Worm (Caenorhabditis elegans) whole organism, young adult: Measurements from ENCODE around the gene apt-9.

ENCODE experiments used
- B0261.1 ChIP-seq: sonication (generic microtip); optimal IDR thresholded peaks from 2 replicates; lab custom pipeline; 2016; ENCODE audit warnings: mild to moderate bottlenecking, missing genetic modification characterization, moderate library complexity, missing compliant biosample characterization
- B0336.3 ChIP-seq: fragments of 200-800 bp; sonication (Bioruptor generic); IDR thresholded peaks from 2 replicates; pipeline ENCODE4 v1.3.6; 2022; ENCODE audit warnings: missing genetic modification characterization, missing compliant biosample characterization
- F10E7.11 ChIP-seq: sonication (generic microtip); optimal IDR thresholded peaks from 2 replicates; lab custom pipeline; 2017; ENCODE audit warnings: mild to moderate bottlenecking, missing genetic modification characterization, moderate library complexity, missing compliant biosample characterization
- F37B4.10 ChIP-seq: fragments of 200-800 bp; sonication (Bioruptor generic); IDR thresholded peaks from 2 replicates; pipeline ENCODE4 v1.3.6; 2022; ENCODE audit warnings: missing genetic modification characterization, missing compliant biosample characterization
- F49E8.2 ChIP-seq: sonication (generic microtip); optimal IDR thresholded peaks from 3 replicates; lab custom pipeline; 2017; ENCODE audit warnings: missing genetic modification characterization, mild to moderate bottlenecking, missing compliant biosample characterization, antibody characterized with exemption, moderate library complexity; ENCODE audit not compliant: insufficient read depth
- F57A8.1 ChIP-seq: fragments of 200-800 bp; sonication (Bioruptor generic); optimal IDR thresholded peaks from 2 replicates; lab custom pipeline; 2018; ENCODE audit warnings: mild to moderate bottlenecking, missing genetic modification characterization, moderate library complexity, missing compliant biosample characterization
- K12H6.12 ChIP-seq: fragments of 200-800 bp; sonication (Bioruptor generic); optimal IDR thresholded peaks from 2 replicates; lab custom pipeline; 2018; ENCODE audit warnings: mild to moderate bottlenecking, missing genetic modification characterization, missing compliant biosample characterization
- Y53G8AR.9 ChIP-seq: fragments of 200-800 bp; sonication (Bioruptor generic); conservative IDR thresholded peaks from 2 replicates; pipeline ENCODE4 v1.3.6; 2022; ENCODE audit warnings: missing genetic modification reagents, missing genetic modification characterization, missing compliant biosample characterization
- Y79H2A.3 ChIP-seq: fragments of 200-800 bp; sonication (Bioruptor generic); conservative IDR thresholded peaks from 2 replicates; pipeline ENCODE4 v1.3.6; 2022; ENCODE audit warnings: missing genetic modification reagents, missing genetic modification characterization, missing compliant biosample characterization
- Y95B8A.8 ChIP-seq: fragments of 200-800 bp; sonication (Bioruptor generic); IDR thresholded peaks from 2 replicates; pipeline ENCODE4 v1.3.6; 2022; ENCODE audit warnings: missing genetic modification reagents, missing genetic modification characterization, missing compliant biosample characterization
- ama-1 ChIP-seq, 3 experiments: fragments of 150-350 bp in 1 of 3; sonication (generic microtip) in 2 of 3; optimal IDR thresholded peaks; 2 replicates each; lab custom pipeline; 2014 to 2018; ENCODE audit warnings: missing biosample characterization in 2 of 3, missing genetic modification characterization in 2 of 3, missing genetic modification reagents in 2 of 3
- aptf-2 ChIP-seq: fragments of 200-800 bp; sonication (Bioruptor generic); conservative IDR thresholded peaks from 2 replicates; pipeline ENCODE4 v1.3.6; 2022; ENCODE audit warnings: missing genetic modification reagents, missing genetic modification characterization, missing compliant biosample characterization
- bed-1 ChIP-seq: fragments of 200-800 bp; sonication (Bioruptor generic); IDR thresholded peaks from 2 replicates; pipeline ENCODE4 v1.3.6; 2022; ENCODE audit warnings: missing genetic modification reagents, missing genetic modification characterization, missing compliant biosample characterization
- bed-2 ChIP-seq: fragments of 200-800 bp; sonication (Bioruptor generic); IDR thresholded peaks from 2 replicates; pipeline ENCODE4 v1.3.6; 2022; ENCODE audit warnings: missing genetic modification reagents, missing genetic modification characterization, missing compliant biosample characterization
- cebp-1 ChIP-seq, 2 experiments: fragments of 200-800 bp in 1 of 2; sonication (Bioruptor generic) in 1 of 2; sonication (generic microtip) in 1 of 2; IDR thresholded peaks in 1 of 2; optimal IDR thresholded peaks in 1 of 2; 2 replicates each; pipeline versions ENCODE4 v1.3.6 to Lab custom; 2017 to 2022; ENCODE audit warnings: missing compliant biosample characterization in 2 of 2, missing genetic modification characterization in 2 of 2, mild to moderate bottlenecking in 1 of 2, missing genetic modification reagents in 1 of 2, moderate library complexity in 1 of 2
- ceh-100 ChIP-seq: fragments of 200-800 bp; sonication (Bioruptor generic); IDR thresholded peaks from 2 replicates; pipeline ENCODE4 v1.3.6; 2022; ENCODE audit warnings: missing genetic modification reagents, missing genetic modification characterization, missing compliant biosample characterization
- ceh-91 ChIP-seq: fragments of 200-800 bp; sonication (Bioruptor generic); IDR thresholded peaks from 2 replicates; pipeline ENCODE4 v1.3.6; 2022; ENCODE audit warnings: missing genetic modification reagents, missing genetic modification characterization, missing compliant biosample characterization
- ekl-4 ChIP-seq: fragments of 200-800 bp; sonication (Bioruptor generic); IDR thresholded peaks from 2 replicates; pipeline ENCODE4 v1.3.6; 2022; ENCODE audit warnings: missing genetic modification reagents, missing genetic modification characterization, missing compliant biosample characterization
- him-1 ChIP-seq: sonication (generic microtip); optimal IDR thresholded peaks from 2 replicates; lab custom pipeline; 2016; ENCODE audit warnings: missing genotype, missing genetic modification reagents, missing genetic modification characterization, missing compliant biosample characterization
- hmg-1.2 ChIP-seq: fragments of 200-800 bp; sonication (Bioruptor generic); IDR thresholded peaks from 2 replicates; pipeline ENCODE4 v1.3.6; 2022; ENCODE audit warnings: missing genetic modification reagents, missing genetic modification characterization, missing compliant biosample characterization
- let-526 ChIP-seq: fragments of 200-800 bp; sonication (Bioruptor generic); IDR thresholded peaks from 2 replicates; pipeline ENCODE4 v1.3.6; 2022; ENCODE audit warnings: missing genetic modification reagents, missing genetic modification characterization, missing compliant biosample characterization
- let-607 ChIP-seq, 2 experiments: fragments of 200-800 bp in 1 of 2; sonication (Bioruptor generic) in 1 of 2; sonication (generic microtip) in 1 of 2; optimal IDR thresholded peaks; 2 replicates each; lab custom pipeline; 2016 to 2018; ENCODE audit warnings: mild to moderate bottlenecking in 2 of 2, missing compliant biosample characterization in 2 of 2, missing genetic modification characterization in 2 of 2, moderate library complexity in 2 of 2, missing genotype in 1 of 2
- lin-26 ChIP-seq: fragments of 200-800 bp; sonication (Bioruptor generic); IDR thresholded peaks from 2 replicates; pipeline ENCODE4 v1.3.6; 2022; ENCODE audit warnings: missing genetic modification reagents, missing genetic modification characterization, missing compliant biosample characterization
- lin-40 ChIP-seq: sonication (generic microtip); optimal IDR thresholded peaks from 2 replicates; lab custom pipeline; 2016; ENCODE audit warnings: missing genetic modification characterization, mild to moderate bottlenecking, missing compliant biosample characterization, missing genotype, missing genetic modification reagents
- mcd-1 ChIP-seq: fragments of 200-800 bp; sonication (Bioruptor generic); IDR thresholded peaks from 2 replicates; pipeline ENCODE4 v1.3.6; 2022; ENCODE audit warnings: missing genetic modification reagents, missing genetic modification characterization, missing compliant biosample characterization
- mel-28 ChIP-seq: sonication (generic microtip); optimal IDR thresholded peaks from 2 replicates; lab custom pipeline; 2016; ENCODE audit warnings: borderline replicate concordance, mild to moderate bottlenecking, missing genetic modification characterization, missing compliant biosample characterization
- mxl-1 ChIP-seq: sonication (generic microtip); optimal IDR thresholded peaks from 2 replicates; lab custom pipeline; 2016; ENCODE audit warnings: missing genetic modification characterization, missing compliant biosample characterization
- nhr-27 ChIP-seq: fragments of 200-800 bp; sonication (Bioruptor generic); optimal IDR thresholded peaks from 2 replicates; lab custom pipeline; 2018; ENCODE audit warnings: mild to moderate bottlenecking, missing genetic modification characterization, moderate library complexity, missing compliant biosample characterization
- nhr-80 ChIP-seq: sonication (generic microtip); optimal IDR thresholded peaks from 2 replicates; lab custom pipeline; 2016; ENCODE audit warnings: missing genetic modification characterization, missing compliant biosample characterization
- nhr-90 ChIP-seq: sonication (generic microtip); optimal IDR thresholded peaks from 2 replicates; lab custom pipeline; 2016; ENCODE audit warnings: missing genotype, mild to moderate bottlenecking, missing genetic modification characterization, missing compliant biosample characterization
- rcor-1 ChIP-seq: fragments of 200-800 bp; sonication (Bioruptor generic); IDR thresholded peaks from 2 replicates; pipeline ENCODE4 v1.3.6; 2022; ENCODE audit warnings: missing genetic modification reagents, missing genetic modification characterization, missing compliant biosample characterization
- snpc-4 ChIP-seq, 5 experiments: fragments of 150-350 bp in 1 of 5; sonication (generic microtip) in 4 of 5; optimal IDR thresholded peaks; 2 replicates each; lab custom pipeline; 2014 to 2018; ENCODE audit warnings: missing genetic modification characterization in 5 of 5, missing biosample characterization in 3 of 5, antibody characterized with exemption in 2 of 5, mild to moderate bottlenecking in 2 of 5, missing compliant biosample characterization in 2 of 5, missing genotype in 2 of 5, moderate library complexity in 2 of 5, missing genetic modification reagents in 1 of 5
- tbp1 ChIP-seq: fragments of 200-800 bp; sonication (Bioruptor generic); optimal IDR thresholded peaks from 2 replicates; lab custom pipeline; 2018; ENCODE audit warnings: mild to moderate bottlenecking, missing genetic modification characterization, missing compliant biosample characterization
- unc-62 ChIP-seq: fragments of 150-350 bp; optimal IDR thresholded peaks from 2 replicates; lab custom pipeline; 2014; ENCODE audit warnings: missing biosample characterization, missing genetic modification reagents, missing genetic modification characterization
- zim-3 ChIP-seq: sonication (generic microtip); optimal IDR thresholded peaks from 2 replicates; lab custom pipeline; 2017; ENCODE audit warnings: mild to moderate bottlenecking, missing genetic modification characterization, moderate library complexity, missing compliant biosample characterization
- ztf-3 ChIP-seq: fragments of 200-800 bp; sonication (Bioruptor generic); optimal IDR thresholded peaks from 2 replicates; lab custom pipeline; 2018; ENCODE audit warnings: mild to moderate bottlenecking, missing genetic modification characterization, missing compliant biosample characterization
- ztf-6 ChIP-seq: fragments of 200-800 bp; sonication (Bioruptor generic); IDR thresholded peaks from 2 replicates; pipeline ENCODE4 v1.3.6; 2022; ENCODE audit warnings: missing genetic modification reagents, missing genetic modification characterization, missing compliant biosample characterization

The apt-9 gene

DNA sequence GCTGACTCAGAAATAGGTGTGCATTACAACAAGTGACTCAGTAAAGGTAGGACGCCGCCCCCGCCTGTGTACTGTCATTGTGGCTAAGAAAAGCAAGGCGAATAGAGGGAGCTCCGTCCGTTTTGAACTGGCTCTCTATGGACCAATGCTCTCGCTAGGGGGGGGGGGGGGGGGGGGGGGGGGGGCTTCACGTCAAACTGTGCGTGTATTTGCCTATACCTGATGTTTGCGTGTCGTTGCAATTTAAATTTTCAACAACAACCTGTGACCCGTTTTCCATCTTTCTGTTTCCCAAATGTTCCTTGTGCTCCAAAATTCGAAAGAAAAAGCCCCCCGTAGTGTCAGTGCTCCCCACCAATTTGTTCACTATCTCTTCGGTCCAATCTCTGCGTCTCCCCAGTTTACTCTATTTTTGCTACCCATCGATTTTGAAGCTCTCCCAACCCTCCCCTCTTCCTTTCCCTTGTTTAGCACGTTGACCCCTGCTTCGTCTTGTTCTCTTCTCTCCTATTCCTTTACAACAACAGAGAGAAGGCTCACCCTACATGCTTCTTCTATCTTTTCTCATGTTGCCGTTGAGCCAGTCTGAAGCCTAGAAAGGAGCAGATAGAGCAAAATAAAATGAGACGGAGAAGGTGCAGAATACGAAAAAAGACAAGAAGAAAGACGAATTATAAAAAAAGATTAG lies 33.8 kb upstream of the apt-9 start (continued):
- TF ChIP-seq K12H6.12 (tag; lab: Kevin White, UChicago) (peak; percentile 7), aptf-2 (no peak), nhr-80 (tag; lab: Kevin White, UChicago) (peak; percentile 23), let-526 (GFP tag; lab: Robert Waterston, UW) (no peak), bed-1 (GFP tag; lab: Robert Waterston, UW) (no peak), Y53G8AR.9 (no peak), Y79H2A.3 (GFP tag; lab: Robert Waterston, UW) (no peak), hmg-1.2 (GFP tag; lab: Robert Waterston, UW) (no peak), ztf-3 (GFP tag; lab: Kevin White, UChicago) (no peak)

DNA sequence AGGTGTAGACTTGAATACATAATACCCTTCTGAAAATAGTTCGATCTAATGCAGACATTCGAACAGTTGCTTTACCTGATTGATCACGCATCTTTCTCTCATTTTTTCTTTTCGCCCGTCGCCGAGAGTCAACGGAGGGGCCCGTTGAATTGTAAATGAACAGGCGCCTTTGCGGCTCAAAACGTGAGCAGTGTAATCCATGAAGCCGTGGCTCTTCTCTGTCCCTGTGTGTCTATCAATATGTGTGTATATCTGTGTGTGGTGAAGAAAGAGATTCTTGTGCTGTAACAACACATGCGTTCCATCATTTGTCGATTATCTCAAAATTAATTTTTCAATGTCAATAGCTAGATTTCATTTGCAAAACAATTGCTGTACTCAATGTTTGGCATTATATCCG lies 32.8 kb upstream of the apt-9 start:
- TF ChIP-seq F10E7.11 (tag; lab: Kevin White, UChicago) (no peak), F57A8.1 (GFP tag; lab: Kevin White, UChicago) (no peak)

DNA sequence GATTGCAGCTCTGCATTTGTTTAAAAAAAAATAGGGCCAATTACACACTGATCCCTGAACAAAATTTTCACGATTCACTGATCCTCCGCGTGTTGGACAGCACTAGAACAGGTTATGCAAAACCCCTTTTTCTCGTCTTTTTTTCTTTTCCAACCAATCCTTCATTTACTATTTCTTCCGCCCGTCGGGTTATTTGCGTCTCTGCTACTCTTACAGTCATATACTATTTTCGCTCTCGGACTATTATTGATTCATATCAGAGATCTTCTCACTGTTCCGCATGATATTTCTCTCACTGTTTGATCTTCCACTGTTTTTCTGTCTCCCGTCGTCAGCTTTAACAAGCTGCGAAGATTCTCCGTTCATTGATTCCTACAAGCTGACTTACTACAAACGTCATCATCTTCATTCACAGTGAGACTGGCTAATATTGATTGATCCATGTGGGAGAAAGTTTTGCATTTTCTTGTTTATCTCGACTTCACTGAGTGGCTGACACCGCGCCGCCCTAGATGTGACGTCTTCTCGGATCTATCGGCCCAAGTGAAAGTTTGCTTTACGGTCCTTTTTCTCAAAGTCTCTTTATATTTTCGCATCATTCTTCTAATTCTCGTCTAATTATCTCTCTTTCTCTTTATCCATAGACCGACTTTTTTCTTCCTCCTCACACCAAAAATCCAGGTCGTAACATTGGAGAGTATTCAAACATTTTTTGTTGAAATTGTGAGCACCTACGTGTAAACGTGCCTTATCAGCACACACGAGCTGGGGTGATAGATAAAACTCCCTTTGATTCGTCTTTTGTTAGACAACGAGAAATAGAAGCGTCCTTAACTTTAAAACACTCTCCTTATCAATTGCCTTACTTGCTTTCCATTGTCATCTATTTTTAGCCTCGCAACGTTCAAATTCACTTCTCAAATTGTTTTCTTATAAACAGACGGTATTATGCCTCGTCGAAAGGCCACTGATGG lies 31.9 kb upstream of the apt-9 start:
- TF ChIP-seq hmg-1.2 (GFP tag; lab: Robert Waterston, UW): peak; percentile 20; the same call in 1 of the 2 replicates
- TF ChIP-seq nhr-80 (tag; lab: Kevin White, UChicago): peak; percentile 53
- TF ChIP-seq cebp-1 (GFP tag; IDR thresholded peaks at IDR 0.05; lab: Robert Waterston, UW): no peak
- no peak for TF ChIP-seq cebp-1 (tag; optimal IDR thresholded peaks at IDR 0.05; lab: Kevin White, UChicago)

DNA sequence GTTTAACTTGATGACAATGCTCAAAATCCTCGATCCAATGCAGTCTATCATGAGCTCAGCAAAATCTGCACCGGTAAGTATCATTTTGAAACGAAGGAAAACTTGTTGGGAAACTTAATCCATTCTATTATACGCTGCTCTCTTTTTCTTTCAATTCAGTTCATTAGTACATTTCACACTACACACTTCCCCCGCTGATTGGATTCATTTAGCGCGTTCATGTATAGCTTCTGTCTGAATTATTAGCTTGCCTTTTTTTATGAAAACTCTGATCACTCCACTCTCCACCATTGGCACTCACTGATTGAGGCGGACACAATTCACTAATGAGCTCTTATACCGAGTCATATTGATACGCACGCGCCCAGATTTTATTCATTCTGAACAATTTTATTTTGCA lies 30.1 kb upstream of the apt-9 start:
- TF ChIP-seq F37B4.10 (GFP tag; lab: Robert Waterston, UW) (no peak), ceh-91 (GFP tag; lab: Robert Waterston, UW) (no peak), unc-62 (GFP tag; lab: Kevin White, UChicago) (no peak), ztf-6 (GFP tag; lab: Robert Waterston, UW) (no peak), let-607 (tag; optimal IDR thresholded peaks at IDR 0.05; lab: Kevin White, UChicago) (no peak), ekl-4 (GFP tag; lab: Robert Waterston, UW) (no peak), Y95B8A.8 (no peak), lin-40 (tag; lab: Kevin White, UChicago) (no peak), mcd-1 (GFP tag; lab: Robert Waterston, UW) (no peak), ceh-100 (GFP tag; lab: Robert Waterston, UW) (no peak), nhr-27 (tag; lab: Kevin White, UChicago) (no peak)
- TF ChIP-seq, all 124 proteins: peak for 0

DNA sequence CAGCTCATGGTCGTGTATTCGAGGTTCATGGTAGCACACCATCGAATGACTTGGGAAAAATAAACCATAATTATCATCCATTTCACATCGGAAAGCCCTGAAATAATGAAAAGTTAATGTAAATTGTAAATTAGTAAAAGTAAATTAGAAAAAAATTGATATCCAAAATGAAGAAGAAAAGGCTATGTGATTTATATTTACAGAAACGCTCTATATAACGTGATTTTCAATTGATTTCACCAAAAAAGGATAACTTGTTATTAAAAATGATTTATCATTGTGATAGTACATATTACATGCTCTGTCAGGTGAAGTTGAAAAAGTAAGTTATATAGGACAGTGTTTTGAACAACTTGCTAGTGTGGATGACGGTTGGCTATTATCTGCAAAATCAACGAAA lies 25.6 kb upstream of the apt-9 start, which contains the start of gene C09F12.3:
Gene C09F12.3 (minus strand): TSS at position 101 of the 400 bp plus-strand sequence.
- TF ChIP-seq zim-3 (tag; lab: Kevin White, UChicago) (no peak), ama-1 (optimal IDR thresholded peaks at IDR 0.05; lab: Kevin White, UChicago) (no peak), ama-1 (GFP tag; optimal IDR thresholded peaks at IDR 0.05; lab: Kevin White, UChicago) (no peak), lin-26 (GFP tag; lab: Robert Waterston, UW) (no peak), bed-2 (GFP tag; lab: Robert Waterston, UW) (no peak), snpc-4 (GFP tag; optimal IDR thresholded peaks at IDR 0.05; lab: Kevin White, UChicago) (no peak), snpc-4 (tag; optimal IDR thresholded peaks at IDR 0.05; lab: Kevin White, UChicago) (no peak), him-1 (tag; lab: Kevin White, UChicago) (no peak), nhr-90 (no peak), tbp1 (no peak), mel-28 (tag; lab: Kevin White, UChicago) (no peak), mxl-1 (tag; lab: Kevin White, UChicago) (no peak), B0336.3 (no peak), rcor-1 (GFP tag; lab: Robert Waterston, UW) (no peak), nhr-27 (tag; lab: Kevin White, UChicago) (no peak), F49E8.2 (tag; lab: Kevin White, UChicago) (no peak), B0261.1 (tag; lab: Kevin White, UChicago) (no peak)
